Worm (Caenorhabditis elegans): ENCODE results near the gene C09B8.8.
A peak's percentile ranks its signal among the peaks of the same experiment; 100 is the strongest.

C09B8.8 gene

ce11 chrX:6004315-6004714 is 11.0 kb upstream of the C09B8.8 start:
- TF ChIP-seq ztf-28 (GFP tag; IDR thresholded peaks at IDR 0.05), result no peak
- no peak for TF ChIP-seq ztf-18 (tag; optimal IDR thresholded peaks at IDR 0.05)
- TF ChIP-seq nfyb-1 (GFP tag; IDR thresholded peaks at IDR 0.05), result no peak
- no peak for TF ChIP-seq ceh-79 (tag; optimal IDR thresholded peaks at IDR 0.05)
- TF ChIP-seq Y53G8AR.9 (GFP tag; conservative IDR thresholded peaks at IDR 0.05), result no peak
- no peak for TF ChIP-seq tbx-9 (tag; optimal IDR thresholded peaks at IDR 0.05; ENCODE audit: borderline replicate concordance)
- no peak for TF ChIP-seq aptf-3 (GFP tag; IDR thresholded peaks at IDR 0.05)
- no peak for TF ChIP-seq rec-8 (tag; optimal IDR thresholded peaks at IDR 0.05)
- TF ChIP-seq aptf-2 (GFP tag; conservative IDR thresholded peaks at IDR 0.05), result no peak
- no peak for TF ChIP-seq atf-7 (tag; optimal IDR thresholded peaks at IDR 0.05)

ce11 chrX:6010573-6010972 is 4.7 kb upstream of the C09B8.8 start, which contains the start of gene C09B8.3:
C09B8.3 (minus strand) TSS chrX:6010673.
- TF ChIP-seq nhr-179 (tag; optimal IDR thresholded peaks at IDR 0.05) (no peak), cebp-2 (GFP tag; IDR thresholded peaks at IDR 0.05) (no peak)

DNA sequence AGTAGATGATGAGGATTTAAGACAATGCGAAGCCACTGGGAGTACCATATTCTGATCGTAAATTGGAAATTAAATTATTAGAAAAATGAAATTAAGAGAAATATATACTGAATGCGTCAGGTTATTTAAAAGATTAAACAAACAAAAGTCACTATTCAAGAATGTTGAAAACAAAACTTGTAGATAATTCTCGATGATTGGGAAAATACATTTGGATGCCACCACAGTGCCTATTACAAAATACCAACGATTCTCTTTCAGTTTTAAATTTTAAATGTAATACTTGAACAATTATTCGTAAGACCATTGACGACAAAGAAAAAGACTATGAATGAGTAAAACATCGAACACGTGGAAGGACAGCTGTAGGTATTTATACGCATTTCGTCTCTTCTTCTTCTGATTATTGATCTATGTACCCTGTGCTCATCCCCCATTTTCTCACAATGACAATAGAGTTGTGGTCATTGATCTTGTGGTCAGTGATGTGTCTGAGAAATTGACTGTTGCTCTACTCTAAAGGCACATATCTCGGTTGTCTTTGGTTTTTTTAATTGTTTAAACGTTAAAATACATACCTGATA is 4.7 kb downstream of the C09B8.8 start, which contains the start of gene C09B8.4:
Gene C09B8.4 (minus strand): TSS at position 51 of the 584 bp plus-strand sequence.
- TF ChIP-seq nfyb-1 (GFP tag; IDR thresholded peaks at IDR 0.05) (no peak), nhr-80 (tag; optimal IDR thresholded peaks at IDR 0.05) (peak; percentile 0), snpc-1.1 (tag; optimal IDR thresholded peaks at IDR 0.05; ENCODE audit: insufficient read depth) (no peak), let-607 (tag; optimal IDR thresholded peaks at IDR 0.05) (peak in 1 of 2 experiments; percentile 87), egl-44 (GFP tag; IDR thresholded peaks at IDR 0.05) (no peak)

ce11 chrX:6020782-6021181 is 5.5 kb downstream of the C09B8.8 start:
- no peak for TF ChIP-seq nfya-1 (tag; optimal IDR thresholded peaks at IDR 0.05; ENCODE audit: borderline replicate concordance, insufficient read depth)
- TF ChIP-seq xnd-1 (tag; optimal IDR thresholded peaks at IDR 0.05), result no peak

- TF ChIP-seq F22D6.2 (tag; optimal IDR thresholded peaks at IDR 0.05) (no peak), madf-10 (tag; optimal IDR thresholded peaks at IDR 0.05) (no peak), dox-1 (GFP tag; IDR thresholded peaks at IDR 0.05) (no peak), fkh-3 (tag; optimal IDR thresholded peaks at IDR 0.05) (no peak), C17E4.6 (GFP tag; IDR thresholded peaks at IDR 0.05) (no peak), ceh-100 (GFP tag; IDR thresholded peaks at IDR 0.05) (no peak), mcd-1 (GFP tag; IDR thresholded peaks at IDR 0.05) (no peak), egl-44 (GFP tag; IDR thresholded peaks at IDR 0.05) (no peak), F57A8.1 (GFP tag; optimal IDR thresholded peaks at IDR 0.05) (no peak), akir-1 (GFP tag; optimal IDR thresholded peaks at IDR 0.05) (no peak), Y56A3A.18 (GFP tag; IDR thresholded peaks at IDR 0.05) (no peak), aptf-3 (GFP tag; IDR thresholded peaks at IDR 0.05) (no peak), dpff-1 (tag; optimal IDR thresholded peaks at IDR 0.05) (no peak)
These were observed 7.2 kb downstream of the C09B8.8 start, which contains the start of gene lelo-3 for ce11 chrX:6022469-6022868. lelo-3 (minus strand) TSS chrX:6022569.

- no peak for TF ChIP-seq snpc-1.1 (tag; optimal IDR thresholded peaks at IDR 0.05; ENCODE audit: insufficient read depth)
- no peak for TF ChIP-seq aptf-3 (GFP tag; IDR thresholded peaks at IDR 0.05)
- no peak for TF ChIP-seq dpl-1 (GFP tag; optimal IDR thresholded peaks at IDR 0.05)
- peak; percentile 29 for TF ChIP-seq atf-7 (tag; optimal IDR thresholded peaks at IDR 0.05)
- no peak for TF ChIP-seq aptf-2 (GFP tag; conservative IDR thresholded peaks at IDR 0.05)
- TF ChIP-seq nhr-80 (tag; optimal IDR thresholded peaks at IDR 0.05), result peak; percentile 80
- TF ChIP-seq tbp1 (GFP tag; optimal IDR thresholded peaks at IDR 0.05), result peak; percentile 17
- TF ChIP-seq ZK185.1 (tag; optimal IDR thresholded peaks at IDR 0.05; ENCODE audit: poor library complexity, severe bottlenecking), result no peak
- peak; percentile 23 for TF ChIP-seq pha-4 (tag; optimal IDR thresholded peaks at IDR 0.05)
- TF ChIP-seq F22D6.2 (tag; optimal IDR thresholded peaks at IDR 0.05), result no peak
- TF ChIP-seq lin-35 (GFP tag; optimal IDR thresholded peaks at IDR 0.05), result no peak
These were observed 9.7 kb downstream of the C09B8.8 start for ce11 chrX:6024977-6025376.
